Worm (Caenorhabditis elegans): Measurements from ENCODE around the gene W03C9.8.

ce11 chrII:11948459-11948858, at the start of gene W03C9.8:
- TF ChIP-seq unc-39 (tag; optimal IDR thresholded peaks at IDR 0.05) (no peak), zag-1 (tag; optimal IDR thresholded peaks at IDR 0.05) (no peak), ztf-11 (tag; optimal IDR thresholded peaks at IDR 0.05) (no peak), unc-62 (GFP tag; optimal IDR thresholded peaks at IDR 0.05) (no peak), nhr-11 (tag; optimal IDR thresholded peaks at IDR 0.05) (no peak), mbf-1 (tag; optimal IDR thresholded peaks at IDR 0.05) (no peak), elt-3 (tag; optimal IDR thresholded peaks at IDR 0.05) (no peak), ZK546.5 (tag; optimal IDR thresholded peaks at IDR 0.05) (no peak), ama-1 (optimal IDR thresholded peaks at IDR 0.05) (no peak), nhr-237 (tag; optimal IDR thresholded peaks at IDR 0.05) (no peak)
